Worm (Caenorhabditis elegans): ENCODE data around the gene egl-45.
A peak's percentile ranks its signal among the peaks of the same experiment; 100 is the strongest.

The egl-45 gene

ce11 chrIII:7858407-7859029 lies 30.1 kb upstream of the egl-45 start, which contains the start of the genes coq-5 and ufm-1:
TSS of gene coq-5 (minus strand) at chrIII:7858457.
TSS of gene ufm-1 (plus strand) at chrIII:7858979.
- TF ChIP-seq ceh-83 (GFP tag; optimal IDR thresholded peaks at IDR 0.05) (no peak), ces-1 (GFP tag; optimal IDR thresholded peaks at IDR 0.05) (peak; percentile 10)

DNA sequence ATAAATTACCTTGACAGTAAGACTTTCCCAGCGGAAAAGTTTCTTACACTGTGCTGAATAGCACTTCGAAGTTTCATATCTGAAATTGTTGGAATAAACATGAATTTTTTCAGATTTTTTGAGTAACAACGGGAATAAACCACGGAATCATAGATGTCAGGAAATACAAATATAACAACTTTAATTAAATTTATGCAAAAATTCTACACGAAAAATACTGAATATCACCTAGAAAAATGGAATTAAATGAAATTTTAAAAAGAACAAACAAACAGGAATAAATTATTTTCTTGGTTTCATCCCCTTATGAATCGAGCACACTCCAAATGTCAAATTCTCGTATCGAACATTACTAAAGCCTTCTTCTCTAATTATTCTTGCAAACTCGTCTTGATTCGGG lies 28.7 kb upstream of the egl-45 start, which contains the start of gene tag-307:
Gene tag-307 (minus strand): TSS at position 101 of the 400 bp plus-strand sequence.
- TF ChIP-seq snpc-4 (tag; optimal IDR thresholded peaks at IDR 0.05) (no peak), elt-1 (tag; optimal IDR thresholded peaks at IDR 0.05; ENCODE audit: borderline replicate concordance, insufficient read depth) (no peak), bed-3 (GFP tag; optimal IDR thresholded peaks at IDR 0.05) (no peak), nhr-2 (tag; optimal IDR thresholded peaks at IDR 0.05) (no peak), ceh-83 (GFP tag; optimal IDR thresholded peaks at IDR 0.05) (no peak), lin-13 (tag; optimal IDR thresholded peaks at IDR 0.05) (no peak), cnd-1 (tag; optimal IDR thresholded peaks at IDR 0.05) (no peak), nhr-28 (tag; optimal IDR thresholded peaks at IDR 0.05) (no peak), elt-3 (tag; optimal IDR thresholded peaks at IDR 0.05) (no peak), ces-1 (GFP tag; optimal IDR thresholded peaks at IDR 0.05) (no peak), flh-1 (GFP tag; optimal IDR thresholded peaks at IDR 0.05) (no peak), zip-8 (tag; optimal IDR thresholded peaks at IDR 0.05) (no peak)

DNA sequence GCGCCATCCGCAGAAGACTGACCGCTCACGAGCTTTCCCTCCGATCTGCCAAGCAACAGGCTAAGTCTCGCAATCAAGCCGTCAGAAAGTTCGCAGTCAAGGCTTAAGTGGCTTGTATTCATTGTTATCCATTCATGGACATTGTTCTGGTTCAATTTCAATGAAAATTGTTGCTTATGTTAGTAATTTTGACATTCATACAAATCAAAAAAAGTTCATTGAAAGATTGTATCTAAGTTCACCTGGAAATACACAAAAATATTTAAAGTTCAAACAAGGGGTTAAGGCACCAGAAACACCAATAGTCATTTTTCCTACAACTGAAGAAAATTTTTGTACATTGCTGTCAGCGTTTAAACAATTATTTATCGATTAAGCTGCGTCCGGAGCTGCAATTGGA lies 27.0 kb upstream of the egl-45 start:
- TF ChIP-seq ham-2 (GFP tag; optimal IDR thresholded peaks at IDR 0.05): no peak
- TF ChIP-seq tbx-8 (GFP tag; optimal IDR thresholded peaks at IDR 0.05): no peak
- no peak for TF ChIP-seq flh-1 (GFP tag; optimal IDR thresholded peaks at IDR 0.05)
- no peak for TF ChIP-seq mls-2 (tag; optimal IDR thresholded peaks at IDR 0.05)
- TF ChIP-seq unc-62 (GFP tag; optimal IDR thresholded peaks at IDR 0.05): no peak
- no peak for TF ChIP-seq unc-39 (tag; optimal IDR thresholded peaks at IDR 0.05)
- no peak for TF ChIP-seq nhr-2 (tag; optimal IDR thresholded peaks at IDR 0.05)
- no peak for TF ChIP-seq lsy-2 (tag; optimal IDR thresholded peaks at IDR 0.05)
- TF ChIP-seq ceh-83 (GFP tag; optimal IDR thresholded peaks at IDR 0.05): no peak
- TF ChIP-seq mep-1 (tag; optimal IDR thresholded peaks at IDR 0.05): no peak
- TF ChIP-seq zip-8 (tag; optimal IDR thresholded peaks at IDR 0.05): no peak
- no peak for TF ChIP-seq cnd-1 (tag; optimal IDR thresholded peaks at IDR 0.05)
- TF ChIP-seq elt-1 (tag; optimal IDR thresholded peaks at IDR 0.05; ENCODE audit: borderline replicate concordance, insufficient read depth): no peak
- no peak for TF ChIP-seq lin-13 (tag; optimal IDR thresholded peaks at IDR 0.05)
- TF ChIP-seq sptf-1 (tag; optimal IDR thresholded peaks at IDR 0.05): no peak
- TF ChIP-seq nhr-12 (tag; optimal IDR thresholded peaks at IDR 0.05): no peak
- no peak for TF ChIP-seq ces-1 (GFP tag; optimal IDR thresholded peaks at IDR 0.05)
- TF ChIP-seq sem-2 (GFP tag; optimal IDR thresholded peaks at IDR 0.05): no peak
- no peak for TF ChIP-seq nhr-28 (tag; optimal IDR thresholded peaks at IDR 0.05)

- peak; percentile 78 for TF ChIP-seq nhr-12 (tag; optimal IDR thresholded peaks at IDR 0.05)
- peak; percentile 59 for TF ChIP-seq nhr-76 (tag; optimal IDR thresholded peaks at IDR 0.05)
- peak; percentile 86 for TF ChIP-seq ceh-43 (GFP tag; optimal IDR thresholded peaks at IDR 0.05)
- TF ChIP-seq elt-3 (tag; optimal IDR thresholded peaks at IDR 0.05): peak; percentile 91
- TF ChIP-seq sem-2 (GFP tag; optimal IDR thresholded peaks at IDR 0.05): peak; percentile 46
- peak; percentile 96 for TF ChIP-seq ces-1 (GFP tag; optimal IDR thresholded peaks at IDR 0.05)
- TF ChIP-seq pha-4 (tag; optimal IDR thresholded peaks at IDR 0.05): peak; percentile 99
- no peak for TF ChIP-seq snpc-4 (tag; optimal IDR thresholded peaks at IDR 0.05)
- TF ChIP-seq cnd-1 (tag; optimal IDR thresholded peaks at IDR 0.05): peak; percentile 91
- TF ChIP-seq mls-2 (tag; optimal IDR thresholded peaks at IDR 0.05): peak; percentile 91
- peak; percentile 78 for TF ChIP-seq ham-2 (GFP tag; optimal IDR thresholded peaks at IDR 0.05)
- peak; percentile 91 for TF ChIP-seq unc-62 (GFP tag; optimal IDR thresholded peaks at IDR 0.05)
- TF ChIP-seq mab-5 (tag; optimal IDR thresholded peaks at IDR 0.05): peak; percentile 66
- peak; percentile 84 for TF ChIP-seq blmp-1 (tag; optimal IDR thresholded peaks at IDR 0.05)
- peak; percentile 95 for TF ChIP-seq lsy-2 (tag; optimal IDR thresholded peaks at IDR 0.05)
- TF ChIP-seq zip-8 (tag; optimal IDR thresholded peaks at IDR 0.05): peak; percentile 2
- peak; percentile 79 for TF ChIP-seq hlh-1 (tag; optimal IDR thresholded peaks at IDR 0.05)
- peak; percentile 44 for TF ChIP-seq flh-1 (GFP tag; optimal IDR thresholded peaks at IDR 0.05)
- TF ChIP-seq bed-3 (GFP tag; optimal IDR thresholded peaks at IDR 0.05): peak; percentile 76
- peak; percentile 58 for TF ChIP-seq lin-32 (GFP tag; optimal IDR thresholded peaks at IDR 0.05)
- TF ChIP-seq drap-1 (GFP tag; optimal IDR thresholded peaks at IDR 0.05): peak; percentile 95
- peak; percentile 97 for TF ChIP-seq ceh-39 (tag; optimal IDR thresholded peaks at IDR 0.05)
- peak; percentile 80 for TF ChIP-seq ceh-83 (GFP tag; optimal IDR thresholded peaks at IDR 0.05)
- TF ChIP-seq nhr-2 (tag; optimal IDR thresholded peaks at IDR 0.05): peak; percentile 50
- peak; percentile 95 for TF ChIP-seq unc-120 (tag; optimal IDR thresholded peaks at IDR 0.05; ENCODE audit: poor library complexity, severe bottlenecking)
- TF ChIP-seq sptf-1 (tag; optimal IDR thresholded peaks at IDR 0.05): peak; percentile 97
- TF ChIP-seq mep-1 (tag; optimal IDR thresholded peaks at IDR 0.05): peak; percentile 100
- TF ChIP-seq nhr-28 (tag; optimal IDR thresholded peaks at IDR 0.05): peak; percentile 85
- peak; percentile 100 for TF ChIP-seq lin-13 (tag; optimal IDR thresholded peaks at IDR 0.05)
- TF ChIP-seq ztf-11 (tag; optimal IDR thresholded peaks at IDR 0.05): peak; percentile 92
- TF ChIP-seq tbx-8 (GFP tag; optimal IDR thresholded peaks at IDR 0.05): peak; percentile 85
- TF ChIP-seq M03D4.4 (tag; optimal IDR thresholded peaks at IDR 0.05): peak; percentile 92
- TF ChIP-seq nhr-237 (tag; optimal IDR thresholded peaks at IDR 0.05): peak; percentile 99
- TF ChIP-seq elt-1 (tag; optimal IDR thresholded peaks at IDR 0.05; ENCODE audit: borderline replicate concordance, insufficient read depth): peak; percentile 70
- TF ChIP-seq unc-39 (tag; optimal IDR thresholded peaks at IDR 0.05): peak; percentile 72
These were observed 26.2 kb upstream of the egl-45 start, which contains the start of gene rpl-35 for ce11 chrIII:7854494-7855184. TSS of gene rpl-35 (plus strand) at chrIII:7855134.
